Worm (Caenorhabditis elegans): ENCODE data around the gene T23G4.2.

Gene T23G4.2

ce11 chrIV:13694600-13694999, 5.2 kb upstream of the T23G4.2 start:
- TF ChIP-seq gmeb-1 (tag; optimal IDR thresholded peaks at IDR 0.05): no peak
- peak; percentile 98 for TF ChIP-seq mab-5 (tag; optimal IDR thresholded peaks at IDR 0.05)
- peak in 1 of 2 experiments; percentile 33 for TF ChIP-seq lsy-2 (tag; optimal IDR thresholded peaks at IDR 0.05)
- no peak for TF ChIP-seq ama-1 (optimal IDR thresholded peaks at IDR 0.05)
- no peak for TF ChIP-seq nhr-25 (tag; optimal IDR thresholded peaks at IDR 0.05)
- peak; percentile 27 for TF ChIP-seq unc-55 (GFP tag; optimal IDR thresholded peaks at IDR 0.05)
- peak; percentile 89 for TF ChIP-seq unc-62 (GFP tag; optimal IDR thresholded peaks at IDR 0.05)
- no peak for TF ChIP-seq ztf-4 (tag; optimal IDR thresholded peaks at IDR 0.05)
- TF ChIP-seq lin-39 (tag; optimal IDR thresholded peaks at IDR 0.05): peak; percentile 72

- TF ChIP-seq mdl-1 (tag; optimal IDR thresholded peaks at IDR 0.05) (no peak), sem-4 (tag; optimal IDR thresholded peaks at IDR 0.05) (no peak), ceh-82 (tag; optimal IDR thresholded peaks at IDR 0.05) (no peak), zag-1 (tag; optimal IDR thresholded peaks at IDR 0.05) (no peak), nhr-12 (tag; optimal IDR thresholded peaks at IDR 0.05) (no peak), blmp-1 (tag; optimal IDR thresholded peaks at IDR 0.05; ENCODE audit: insufficient read depth) (no peak), R02D3.7 (tag; optimal IDR thresholded peaks at IDR 0.05) (no peak), nhr-11 (tag; optimal IDR thresholded peaks at IDR 0.05) (no peak), ZK546.5 (tag; optimal IDR thresholded peaks at IDR 0.05) (no peak), alr-1 (tag; optimal IDR thresholded peaks at IDR 0.05) (no peak)
Observed at ce11 chrIV:13693976-13694375, 4.6 kb upstream of the T23G4.2 start.

ce11 chrIV:13692522-13692921, 3.2 kb upstream of the T23G4.2 start:
- TF ChIP-seq ztf-11 (tag; optimal IDR thresholded peaks at IDR 0.05): no peak
- peak; percentile 10 for TF ChIP-seq nhr-25 (tag; optimal IDR thresholded peaks at IDR 0.05)
- peak; percentile 38 for TF ChIP-seq nhr-129 (tag; optimal IDR thresholded peaks at IDR 0.05)

- TF ChIP-seq crh-2 (tag; optimal IDR thresholded peaks at IDR 0.05) (no peak), F13H6.1 (tag; optimal IDR thresholded peaks at IDR 0.05) (no peak), nhr-12 (tag; optimal IDR thresholded peaks at IDR 0.05) (no peak), nhr-237 (tag; optimal IDR thresholded peaks at IDR 0.05) (no peak), C34F6.9 (tag; optimal IDR thresholded peaks at IDR 0.05) (no peak), unc-39 (tag; optimal IDR thresholded peaks at IDR 0.05) (no peak), unc-62 (GFP tag; optimal IDR thresholded peaks at IDR 0.05) (no peak), nhr-129 (tag; optimal IDR thresholded peaks at IDR 0.05) (no peak), nhr-23 (tag; optimal IDR thresholded peaks at IDR 0.05) (no peak), fos-1 (tag; optimal IDR thresholded peaks at IDR 0.05) (no peak), unc-55 (GFP tag; optimal IDR thresholded peaks at IDR 0.05) (no peak), ztf-1 (GFP tag; conservative IDR thresholded peaks at IDR 0.05) (no peak), ceh-82 (tag; optimal IDR thresholded peaks at IDR 0.05) (no peak), lin-13 (GFP tag; optimal IDR thresholded peaks at IDR 0.05) (no peak), nhr-25 (tag; optimal IDR thresholded peaks at IDR 0.05) (no peak), dmd-4 (tag; optimal IDR thresholded peaks at IDR 0.05) (no peak), nhr-77 (tag; optimal IDR thresholded peaks at IDR 0.05) (no peak)
Observed at ce11 chrIV:13687631-13688030, 1.7 kb downstream of the T23G4.2 start.

- TF ChIP-seq Y55F3AM.14 (GFP tag; optimal IDR thresholded peaks at IDR 0.05): no peak
- no peak for TF ChIP-seq ceh-82 (tag; optimal IDR thresholded peaks at IDR 0.05)
- TF ChIP-seq lin-13 (GFP tag; optimal IDR thresholded peaks at IDR 0.05): no peak
- no peak for TF ChIP-seq F13H6.1 (tag; optimal IDR thresholded peaks at IDR 0.05)
- no peak for TF ChIP-seq ztf-4 (tag; optimal IDR thresholded peaks at IDR 0.05)
- TF ChIP-seq nhr-6 (tag; optimal IDR thresholded peaks at IDR 0.05): no peak
- no peak for TF ChIP-seq nhr-25 (tag; optimal IDR thresholded peaks at IDR 0.05)
- no peak for TF ChIP-seq mbf-1 (tag; optimal IDR thresholded peaks at IDR 0.05)
- TF ChIP-seq sma-9 (GFP tag; optimal IDR thresholded peaks at IDR 0.05): no peak
- no peak for TF ChIP-seq sma-9 (tag; optimal IDR thresholded peaks at IDR 0.05)
- no peak for TF ChIP-seq unc-55 (GFP tag; optimal IDR thresholded peaks at IDR 0.05)
- no peak for TF ChIP-seq lin-11 (tag; optimal IDR thresholded peaks at IDR 0.05)
- TF ChIP-seq ama-1 (optimal IDR thresholded peaks at IDR 0.05): no peak
- no peak for TF ChIP-seq blmp-1 (tag; optimal IDR thresholded peaks at IDR 0.05; ENCODE audit: insufficient read depth)
- TF ChIP-seq ztf-11 (tag; optimal IDR thresholded peaks at IDR 0.05): no peak
- TF ChIP-seq aly-2 (tag; optimal IDR thresholded peaks at IDR 0.05): no peak
Observed at ce11 chrIV:13686965-13687425, 2.4 kb downstream of the T23G4.2 start, which contains the start of gene nyn-1. Gene nyn-1 (minus strand): TSS chrIV:13687015.
